Fruit fly (Drosophila melanogaster) Kc167 (cell line): ENCODE data around the gene CG33060.

Experiments
- Myc ChIP-seq: fragments of >200 bp; optimal IDR thresholded peaks from 2 replicates; lab custom pipeline; 2017; ENCODE audit warnings: missing external identifiers
- Sin3A ChIP-seq: fragments of >200 bp; optimal IDR thresholded peaks from 2 replicates; lab custom pipeline; 2018; ENCODE audit warnings: missing external identifiers
- h ChIP-seq: fragments of >200 bp; optimal IDR thresholded peaks from 3 replicates; lab custom pipeline; 2018; ENCODE audit warnings: missing external identifiers
- insv ChIP-seq: fragments of >200 bp; optimal IDR thresholded peaks from 3 replicates; lab custom pipeline; 2018; ENCODE audit warnings: missing external identifiers
- psq ChIP-seq: fragments of >200 bp; optimal IDR thresholded peaks from 2 replicates; lab custom pipeline; 2017; ENCODE audit warnings: missing external identifiers
- ttk ChIP-seq: sonication (Bioruptor generic); optimal IDR thresholded peaks from 2 replicates; lab custom pipeline; 2017; ENCODE audit warnings: missing external identifiers

The CG33060 gene

DNA sequence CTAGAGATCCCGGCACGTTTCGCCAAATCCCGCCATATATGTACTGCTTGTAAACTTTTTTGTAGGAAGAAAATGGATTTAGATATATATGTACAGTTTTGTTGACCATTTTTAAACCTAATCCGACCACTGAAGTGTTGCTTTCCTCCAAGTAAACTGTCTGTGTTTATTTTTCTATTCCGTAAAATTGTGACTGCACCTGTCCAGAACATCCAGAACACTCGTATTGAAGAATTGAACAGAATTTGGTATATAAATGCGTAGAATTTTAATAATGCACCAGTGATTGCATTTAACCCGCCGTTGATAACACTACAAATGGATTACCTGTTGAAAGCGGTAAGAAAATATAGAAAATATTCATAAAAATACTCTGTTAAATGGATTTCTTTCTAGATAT lies 26.9 kb upstream of the CG33060 start, which contains the start of gene CG43249:
Gene CG43249, plus strand, starts transcription at position 301 of the 400 bp plus-strand sequence.
- TF ChIP-seq ttk (lab: Kevin White, UChicago) (no peak), h (no peak), insv (lab: Kevin White, UChicago) (no peak), Sin3A (lab: Kevin White, UChicago) (no peak)

DNA sequence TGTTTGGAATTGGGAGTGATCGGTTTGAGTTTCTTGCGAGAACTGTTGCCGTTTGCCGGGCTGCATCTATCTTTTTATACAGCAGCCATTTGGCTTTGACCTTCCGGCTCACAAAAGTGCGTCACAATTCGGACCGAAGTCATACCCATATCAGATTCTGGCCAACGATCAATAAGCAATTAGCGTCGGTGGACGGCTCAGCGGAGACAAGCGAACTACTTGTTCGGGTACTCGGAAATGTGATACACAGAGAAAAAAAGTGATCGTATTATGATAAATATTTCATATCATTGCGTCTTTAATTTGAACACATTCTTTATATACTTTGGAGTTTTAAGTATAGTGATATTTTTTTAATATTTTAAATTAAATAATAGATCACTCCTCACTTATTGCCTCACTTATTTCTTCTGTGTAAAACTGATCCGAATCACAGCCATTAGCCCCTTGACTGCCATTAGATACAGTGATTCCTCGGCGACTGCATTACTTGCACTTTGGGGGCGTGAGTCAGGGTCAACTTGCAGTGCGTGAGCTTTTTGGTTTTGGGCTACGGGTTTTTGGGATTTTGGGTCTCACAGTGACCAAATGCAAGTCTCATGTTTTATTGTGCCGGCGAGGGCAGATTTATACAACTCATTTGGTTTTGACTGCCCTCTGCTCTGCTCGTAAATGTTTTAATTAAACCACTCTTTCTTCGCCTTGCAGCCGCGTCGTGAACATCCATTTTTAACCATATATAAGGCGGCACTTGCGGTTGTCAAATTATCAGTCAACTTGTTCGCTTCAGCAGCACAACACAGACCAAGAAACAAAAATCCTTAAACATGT lies 24.8 kb upstream of the CG33060 start, which contains the start of the genes CG13043 and CG13063:
Gene CG13043, minus strand, starts transcription at position 51 of the 831 bp plus-strand sequence.
Gene CG13063, plus strand, starts transcription at position 781 of the 831 bp plus-strand sequence.
- TF ChIP-seq Myc (lab: Kevin White, UChicago) (no peak), Sin3A (lab: Kevin White, UChicago) (no peak), h (no peak), psq (lab: Kevin White, UChicago) (no peak), insv (lab: Kevin White, UChicago) (no peak), ttk (lab: Kevin White, UChicago) (no peak)

DNA sequence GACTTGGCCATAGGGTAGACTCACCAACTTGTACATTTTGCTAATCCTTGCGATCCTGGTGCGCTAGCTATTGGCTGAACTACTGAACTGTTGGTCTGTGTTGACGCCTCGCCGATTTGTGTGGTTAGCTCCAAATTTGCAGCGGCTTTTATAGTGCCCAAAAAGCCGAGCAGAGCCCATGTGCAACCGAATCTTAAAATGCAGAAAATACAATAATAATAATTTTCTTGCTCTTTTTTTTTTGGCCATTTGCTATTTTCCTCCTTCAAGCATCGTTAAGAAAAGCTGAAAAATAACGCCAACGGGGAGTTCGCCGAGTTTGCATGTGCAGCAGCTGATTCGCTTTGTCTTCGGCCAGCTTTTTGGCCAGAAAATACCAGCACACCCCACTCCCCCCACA lies 22.5 kb upstream of the CG33060 start, which contains the start of gene CG13042:
Gene CG13042, minus strand, starts transcription at position 101 of the 400 bp plus-strand sequence.
- TF ChIP-seq ttk (lab: Kevin White, UChicago) (no peak), h (no peak), insv (lab: Kevin White, UChicago) (no peak), psq (lab: Kevin White, UChicago) (no peak), Myc (lab: Kevin White, UChicago) (no peak)

DNA sequence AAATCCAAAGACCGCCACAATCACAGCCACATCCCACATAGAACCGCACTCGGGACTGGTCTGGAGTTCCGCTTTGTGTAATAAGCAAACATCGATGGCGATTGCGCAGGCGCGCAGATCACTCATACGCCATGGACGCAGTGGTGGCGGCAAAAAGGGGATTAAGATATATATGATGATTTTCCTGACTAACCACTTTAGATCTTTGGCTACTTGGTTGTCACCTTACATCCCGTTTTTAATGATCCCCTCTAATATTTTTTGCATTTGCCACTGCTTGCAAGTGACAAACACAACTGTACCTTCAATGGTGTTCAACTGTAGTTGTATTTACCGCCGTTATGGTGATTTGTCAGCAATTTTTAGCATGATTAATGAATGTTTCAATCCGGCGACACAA lies 20.9 kb upstream of the CG33060 start:
- TF ChIP-seq h, result no peak
- no peak for TF ChIP-seq insv (lab: Kevin White, UChicago)
- no peak for TF ChIP-seq ttk (lab: Kevin White, UChicago)
- TF ChIP-seq Myc (lab: Kevin White, UChicago), result no peak
- TF ChIP-seq Sin3A (lab: Kevin White, UChicago), result no peak
- TF ChIP-seq psq (lab: Kevin White, UChicago), result no peak

DNA sequence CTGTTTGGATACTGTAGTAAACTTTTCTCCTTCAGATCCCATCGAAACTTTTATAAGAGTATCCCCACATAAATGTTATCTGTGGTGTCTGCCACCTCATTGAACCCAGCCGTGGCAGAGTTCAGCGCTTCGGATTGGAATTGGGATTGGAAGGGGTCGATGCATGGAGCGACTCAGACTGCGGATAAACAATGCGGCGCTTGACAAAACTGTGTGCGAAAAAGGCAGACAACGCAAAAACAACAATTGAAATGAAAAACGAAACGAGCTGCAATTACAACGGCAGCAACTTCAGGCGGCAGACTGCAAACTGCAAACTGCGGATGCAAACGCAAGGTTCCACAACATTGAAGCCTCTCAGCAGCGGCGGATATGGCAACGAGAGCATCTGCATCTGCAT lies 16.9 kb upstream of the CG33060 start, which contains the start of gene CG13062:
Gene CG13062, plus strand, starts transcription at position 301 of the 400 bp plus-strand sequence.
- no peak for TF ChIP-seq ttk (lab: Kevin White, UChicago)
- no peak for TF ChIP-seq Sin3A (lab: Kevin White, UChicago)
- TF ChIP-seq h, result no peak
- no peak for TF ChIP-seq psq (lab: Kevin White, UChicago)
- no peak for TF ChIP-seq Myc (lab: Kevin White, UChicago)
- TF ChIP-seq insv (lab: Kevin White, UChicago), result no peak

DNA sequence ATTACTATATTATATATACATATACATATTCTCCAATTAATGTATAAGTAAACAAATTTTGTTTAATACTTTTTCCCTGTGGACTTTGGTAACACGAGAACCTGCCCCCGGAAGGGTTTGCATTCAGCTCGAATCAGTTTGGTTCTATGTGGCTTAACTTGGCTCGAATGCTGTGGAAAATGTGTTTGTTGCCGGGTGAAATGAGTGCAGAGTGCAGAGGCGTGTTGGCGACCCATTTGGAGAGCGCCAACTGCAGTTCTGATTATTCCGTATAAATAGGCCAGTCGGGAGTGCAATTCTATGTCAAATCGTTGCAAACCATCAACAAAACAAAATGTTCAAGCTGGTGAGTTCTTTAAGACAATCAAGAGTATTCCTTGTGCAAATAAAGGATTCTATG lies 13.1 kb upstream of the CG33060 start, which contains the start of gene Nplp3:
Gene Nplp3, plus strand, starts transcription at position 301 of the 400 bp plus-strand sequence.
- TF ChIP-seq insv (lab: Kevin White, UChicago) (no peak), h (no peak), ttk (lab: Kevin White, UChicago) (no peak), Myc (lab: Kevin White, UChicago) (no peak), psq (lab: Kevin White, UChicago) (no peak), Sin3A (lab: Kevin White, UChicago) (no peak)

DNA sequence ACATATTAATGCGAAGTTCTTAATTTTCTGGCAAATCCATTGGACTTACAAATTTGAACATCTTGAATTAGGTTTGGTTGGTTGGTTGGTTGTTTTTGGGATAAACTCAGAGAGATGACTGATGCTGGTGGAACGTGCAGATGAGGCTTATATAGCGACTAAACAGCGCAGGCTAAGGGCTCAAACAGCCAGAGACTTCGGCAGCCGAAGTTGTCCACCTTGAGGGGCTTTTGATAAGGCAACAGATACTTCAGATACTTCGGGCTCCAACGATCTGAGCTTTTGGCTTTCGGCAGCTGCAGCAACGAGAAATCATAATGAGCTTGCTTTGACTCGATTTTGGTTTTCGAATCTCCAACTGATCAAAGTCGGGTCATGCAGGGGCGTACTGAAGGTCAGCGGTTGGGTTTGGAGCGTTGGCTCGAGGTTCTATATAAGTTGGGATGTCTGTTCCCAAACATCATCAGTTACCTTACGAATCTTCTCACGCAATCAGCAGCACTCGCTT lies 11.4 kb upstream of the CG33060 start, which contains the start of the genes CG13041 and CG13060:
Gene CG13041, minus strand, starts transcription at position 128 of the 508 bp plus-strand sequence.
Gene CG13060, plus strand, starts transcription at position 458 of the 508 bp plus-strand sequence.
- TF ChIP-seq Sin3A (lab: Kevin White, UChicago), result no peak
- no peak for TF ChIP-seq ttk (lab: Kevin White, UChicago)

DNA sequence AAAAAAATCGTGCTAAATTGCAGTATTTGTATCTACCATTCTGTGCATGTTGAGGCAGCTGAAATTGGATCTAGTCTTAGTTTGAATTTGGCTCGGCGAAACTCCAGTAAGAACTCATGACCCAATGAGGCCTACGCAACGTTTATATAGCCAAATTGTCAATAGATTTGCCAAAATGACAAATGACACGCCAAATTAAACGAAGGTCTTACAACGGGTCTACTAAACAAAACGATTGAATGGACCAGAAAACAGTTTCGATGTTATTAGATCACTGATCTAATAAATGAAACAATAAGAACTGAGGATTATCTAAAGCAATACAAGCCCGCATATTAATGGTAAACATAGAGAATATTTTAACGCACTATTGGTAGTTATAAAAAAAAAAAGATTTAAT lies 9.7 kb upstream of the CG33060 start, which contains the start of gene CG42718:
Gene CG42718, minus strand, starts transcription at position 101 of the 400 bp plus-strand sequence.
- TF ChIP-seq psq (lab: Kevin White, UChicago), result no peak
- TF ChIP-seq Sin3A (lab: Kevin White, UChicago), result no peak
- no peak for TF ChIP-seq h
- TF ChIP-seq insv (lab: Kevin White, UChicago), result no peak
- no peak for TF ChIP-seq ttk (lab: Kevin White, UChicago)
- TF ChIP-seq Myc (lab: Kevin White, UChicago), result no peak

DNA sequence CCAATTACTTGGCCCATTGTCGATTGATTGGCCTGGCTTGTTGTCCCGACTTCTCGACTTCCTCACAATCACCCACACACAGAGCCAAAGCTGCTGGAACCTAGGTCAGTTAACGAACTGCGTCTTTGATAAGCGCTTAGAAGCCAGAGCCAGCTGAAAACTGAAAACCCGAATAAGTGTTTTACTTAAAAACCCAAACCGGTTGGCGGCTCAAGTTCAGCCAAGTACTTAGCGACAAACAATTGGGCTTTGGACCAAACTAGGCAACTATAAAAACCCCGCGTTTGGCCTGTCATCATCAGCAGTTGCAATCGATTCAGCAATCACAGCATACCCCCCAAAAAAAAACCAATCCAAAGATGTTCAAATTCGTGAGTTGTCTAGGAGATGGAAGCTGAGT lies 7.5 kb upstream of the CG33060 start, which contains the start of gene CG13059:
Gene CG13059, plus strand, starts transcription at position 301 of the 400 bp plus-strand sequence.
- TF ChIP-seq Myc (lab: Kevin White, UChicago) (no peak), psq (lab: Kevin White, UChicago) (no peak), ttk (lab: Kevin White, UChicago) (no peak), Sin3A (lab: Kevin White, UChicago) (no peak), insv (lab: Kevin White, UChicago) (no peak), h (no peak)

DNA sequence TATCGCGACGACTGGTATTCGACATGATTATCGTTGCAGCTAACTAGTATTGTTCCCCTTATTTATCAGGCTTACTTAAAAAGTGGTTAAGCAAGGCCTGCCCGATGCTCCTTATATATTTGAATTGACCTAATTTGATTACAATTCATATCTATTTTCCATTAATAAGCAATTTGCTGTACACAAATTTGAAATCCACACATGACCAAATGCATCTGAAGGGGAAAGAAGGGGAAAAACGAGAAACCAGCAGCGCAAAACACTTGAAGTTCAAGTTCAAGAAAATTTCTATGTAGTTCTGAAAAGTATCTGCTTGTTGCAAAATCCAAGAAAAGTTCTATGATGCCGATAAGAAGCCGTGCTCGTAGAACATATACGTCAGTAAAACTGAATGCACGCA lies 4.2 kb upstream of the CG33060 start, which contains the start of the genes CG13040 and CG13039:
Gene CG13040, minus strand, starts transcription at position 101 of the 400 bp plus-strand sequence.
Gene CG13039, minus strand, starts transcription at position 106 of the 400 bp plus-strand sequence.
- TF ChIP-seq psq (lab: Kevin White, UChicago), result no peak

DNA sequence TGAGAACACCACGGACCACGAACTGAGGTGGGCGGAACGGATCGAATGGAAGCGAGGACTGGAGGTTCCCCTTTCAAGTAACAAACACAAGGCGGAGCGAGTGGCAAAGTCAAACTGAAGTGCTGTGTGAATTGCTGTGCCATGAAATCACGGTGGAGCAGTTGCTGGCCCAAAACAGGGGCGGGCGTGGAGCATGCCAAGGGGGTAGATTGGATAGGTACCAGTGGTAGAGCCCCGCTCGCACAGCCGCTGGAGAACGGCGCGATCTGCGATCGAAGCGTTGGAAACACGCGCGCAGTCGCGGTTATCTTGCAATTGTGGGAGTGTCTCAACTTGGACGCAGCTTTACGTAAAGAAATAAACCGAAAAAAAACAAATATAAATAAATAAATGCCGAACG lies 3.1 kb upstream of the CG33060 start, which contains the start of gene CG13038:
Gene CG13038, minus strand, starts transcription at position 118 of the 400 bp plus-strand sequence.
- no peak for TF ChIP-seq h
